Fruit fly (Drosophila melanogaster) whole organism, larva: Measurements from ENCODE around the gene mRpL14.
A peak's percentile ranks its signal among the peaks of the same experiment; 100 is the strongest.

Experiments
- noc ChIP-seq: fragments of 200-800 bp; sonication (Bioruptor generic); optimal IDR thresholded peaks from 3 replicates; lab custom pipeline; 2019; ENCODE audit warnings: missing biosample characterization, mild to moderate bottlenecking, missing genetic modification characterization, moderate library complexity

The mRpL14 gene

DNA sequence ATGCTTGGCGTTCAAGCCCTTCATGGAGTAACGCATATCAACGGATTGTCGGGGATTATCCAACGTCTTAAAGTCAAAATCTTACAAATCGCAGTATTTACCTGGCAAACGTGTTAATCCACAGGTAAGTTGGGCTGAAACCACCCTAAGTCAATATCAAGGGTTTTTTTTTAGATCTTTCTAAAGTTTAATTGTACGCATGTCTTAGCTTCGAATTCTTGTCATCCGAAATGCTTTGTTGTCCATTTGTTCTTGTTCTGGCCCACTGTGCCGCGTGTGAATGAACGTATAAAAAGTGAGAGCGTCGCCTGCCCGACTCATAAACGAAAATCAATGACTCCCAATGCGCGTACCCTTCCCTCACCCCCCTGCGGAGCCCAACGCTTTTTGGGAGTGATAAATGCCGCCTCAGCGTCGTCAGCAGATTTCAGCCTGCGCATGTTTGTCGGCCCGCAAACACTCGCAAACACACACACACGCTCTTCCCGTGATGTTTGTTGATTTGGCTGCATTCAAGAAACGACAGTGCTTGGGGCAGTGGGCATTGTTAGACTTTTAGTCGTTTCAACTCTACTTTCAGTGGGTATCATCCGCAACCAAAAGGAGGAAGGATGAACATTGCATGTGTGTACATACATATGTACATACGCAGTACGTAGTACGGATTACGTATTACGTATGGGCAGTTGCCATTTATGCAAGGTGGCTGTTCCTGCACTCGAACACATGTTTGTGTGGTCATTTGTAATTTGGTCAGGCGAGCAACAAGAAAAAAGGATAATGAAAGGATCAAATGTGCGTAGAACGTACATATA, 48.0 kb downstream of the mRpL14 start:
- TF ChIP-seq noc (tag; lab: Kevin White, UChicago) = peak; percentile 94

DNA sequence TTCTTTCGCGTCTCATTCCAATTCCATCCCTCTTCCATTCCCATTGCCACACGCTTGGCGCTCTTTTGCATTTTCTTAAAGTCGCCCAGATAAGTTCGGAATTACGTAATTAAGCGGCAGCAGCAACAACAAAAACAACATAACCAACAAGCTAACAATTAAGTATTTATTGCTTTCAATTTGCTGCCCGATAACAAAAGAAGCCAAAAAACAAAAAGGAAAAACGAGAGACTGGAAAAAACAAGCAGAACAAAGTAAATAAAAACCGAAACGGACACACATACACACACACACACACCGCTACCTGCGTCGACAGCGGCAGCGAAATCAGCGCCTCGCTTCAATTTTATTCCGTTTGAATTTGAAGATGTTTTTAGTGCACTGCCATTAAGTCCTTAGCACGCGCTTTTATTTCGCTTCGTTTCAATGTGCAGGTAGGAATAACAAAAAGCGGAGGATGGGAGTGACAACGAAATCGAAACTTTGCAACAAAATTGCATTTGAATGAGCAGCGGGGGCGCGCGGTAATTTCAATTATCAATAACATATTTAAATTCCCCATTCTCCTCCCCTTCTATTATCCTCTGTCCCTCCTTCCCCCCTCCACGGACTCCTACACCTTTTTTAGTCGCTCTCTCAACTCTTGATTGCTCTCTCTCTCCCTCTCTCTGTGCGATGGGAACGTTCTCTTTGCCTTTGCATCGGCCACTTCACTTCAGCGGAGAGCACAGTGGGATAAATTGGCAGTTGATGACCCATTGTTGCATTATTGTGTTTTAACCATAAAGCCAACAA, 48.8 kb downstream of the mRpL14 start, which contains the start of gene Raf:
Gene Raf (plus strand): TSS at position 32 of the 795 bp plus-strand sequence.
- peak; percentile 2 for TF ChIP-seq noc (tag; lab: Kevin White, UChicago)

DNA sequence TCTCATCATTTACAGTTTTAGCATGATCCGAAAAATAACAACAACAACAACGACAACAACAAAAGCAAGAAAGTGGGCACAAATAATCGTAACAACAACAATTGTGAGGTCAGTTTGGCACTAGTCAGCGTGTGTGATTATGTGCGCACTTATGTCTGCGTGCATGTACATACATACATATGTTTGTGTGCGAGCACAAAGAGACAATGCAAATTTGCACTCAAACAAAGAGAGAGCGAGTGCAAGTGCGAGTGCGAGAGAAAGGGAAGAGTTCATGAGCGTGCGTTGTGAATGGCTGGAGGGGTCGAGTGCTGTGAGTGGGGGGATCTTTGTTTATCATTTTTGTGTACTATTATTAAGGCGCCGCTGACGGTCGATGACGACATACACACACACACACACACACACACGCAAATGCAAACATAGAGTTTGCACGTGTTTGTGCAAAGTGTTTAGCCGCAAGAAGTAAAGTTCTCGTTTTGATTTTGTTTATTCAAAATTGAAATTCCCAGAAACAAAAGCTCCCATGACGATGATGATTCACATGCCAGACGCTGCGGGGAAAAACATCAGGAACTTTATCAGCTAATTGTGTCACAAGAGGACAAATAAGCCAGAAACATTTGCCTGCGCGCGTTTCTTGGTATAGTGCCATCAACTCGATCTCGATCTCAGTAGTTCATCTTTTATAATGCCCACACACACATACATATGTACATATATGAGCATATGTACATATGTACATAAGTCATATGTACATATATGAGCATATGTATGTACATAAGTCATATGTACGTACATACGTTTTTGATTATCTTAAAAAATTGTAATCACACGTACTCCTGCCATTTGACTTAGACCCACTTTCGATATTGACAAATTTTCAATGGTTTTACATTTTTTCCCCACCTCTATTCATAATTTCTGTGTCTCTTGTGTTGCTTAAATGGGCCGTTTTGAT, 49.7 kb downstream of the mRpL14 start:
- no peak for TF ChIP-seq noc (tag; lab: Kevin White, UChicago)
